Fruit fly (Drosophila melanogaster) whole organism, wandering third instar larva: Measurements from ENCODE around the gene rb.

Source experiments
- CG32264 ChIP-seq: fragments of 200-800 bp; sonication (Bioruptor generic); optimal IDR thresholded peaks from 2 replicates; lab custom pipeline; 2016; ENCODE audit warnings: missing biosample characterization, missing genetic modification characterization
- CrebA ChIP-seq: fragments of 200-800 bp; sonication (Bioruptor generic); optimal IDR thresholded peaks from 2 replicates; lab custom pipeline; 2016; ENCODE audit warnings: missing biosample characterization, mild to moderate bottlenecking, missing genetic modification characterization, borderline replicate concordance
- Hr83 ChIP-seq: fragments of 200-300 bp; sonication (Bioruptor generic); optimal IDR thresholded peaks from 2 replicates; lab custom pipeline; 2016; ENCODE audit warnings: missing biosample characterization, mild to moderate bottlenecking, missing genetic modification characterization, moderate library complexity; ENCODE audit not compliant: poor library complexity, severe bottlenecking
- jim ChIP-seq: fragments of 175-275, 200-325 bp; sonication (Bioruptor generic); optimal IDR thresholded peaks from 2 replicates; lab custom pipeline; 2016; ENCODE audit warnings: missing biosample characterization, mild to moderate bottlenecking, missing genetic modification characterization

DNA sequence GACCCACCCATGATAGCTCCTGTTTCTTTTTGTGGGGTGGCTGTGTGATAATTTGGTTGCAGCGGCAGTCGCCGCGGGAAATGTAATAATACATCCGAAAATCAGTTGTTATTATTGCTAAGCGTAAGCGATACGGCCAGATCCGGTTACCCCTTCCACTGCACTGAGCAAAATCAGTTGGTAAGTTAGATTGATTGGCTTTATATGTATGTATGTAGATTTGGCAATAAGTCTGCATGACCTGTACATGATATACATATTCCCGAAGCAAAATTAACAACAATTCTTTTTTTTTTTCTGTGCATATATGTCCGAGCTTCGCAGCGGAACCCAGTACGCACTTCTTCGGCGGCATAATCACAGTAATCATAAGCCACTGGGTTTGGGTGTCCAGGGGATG lies 42.2 kb downstream of the rb start:
- no peak for TF ChIP-seq CrebA
- TF ChIP-seq jim (GFP tag; lab: Kevin White, UChicago) = no peak
- no peak for TF ChIP-seq Hr83 (GFP tag; lab: Kevin White, UChicago)
- no peak for TF ChIP-seq CG32264 (GFP tag; lab: Kevin White, UChicago)
